Worm (Caenorhabditis elegans): ENCODE measurements around the gene nspd-5.
A peak's percentile ranks its signal among the peaks of the same experiment; 100 is the strongest.

nspd-5 gene

DNA sequence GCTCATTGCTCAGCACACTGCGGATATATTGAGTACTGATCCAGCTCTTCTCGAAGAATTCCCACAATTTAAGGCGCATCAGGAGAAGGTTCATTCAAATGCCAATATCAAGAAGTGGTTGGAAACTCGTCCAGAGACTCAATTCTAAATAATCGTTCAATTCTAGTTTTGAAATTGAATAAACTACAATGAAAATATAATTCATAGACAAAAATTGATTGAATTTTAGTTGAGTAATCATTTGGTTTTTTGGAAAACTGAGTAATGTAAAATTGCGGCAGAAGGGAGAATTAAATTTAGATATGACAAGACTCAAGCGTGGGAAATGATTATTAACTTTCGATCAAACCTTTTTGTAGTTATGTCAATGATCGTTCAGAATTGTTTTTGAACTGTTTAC, 24.2 kb upstream of the nspd-5 start:
- TF ChIP-seq blmp-1 (tag; optimal IDR thresholded peaks at IDR 0.05) (no peak), elt-3 (tag; optimal IDR thresholded peaks at IDR 0.05) (no peak), unc-120 (tag; optimal IDR thresholded peaks at IDR 0.05; ENCODE audit: poor library complexity, severe bottlenecking) (no peak), mep-1 (tag; optimal IDR thresholded peaks at IDR 0.05) (no peak), lsy-2 (tag; optimal IDR thresholded peaks at IDR 0.05) (no peak), nhr-12 (tag; optimal IDR thresholded peaks at IDR 0.05) (no peak), ceh-39 (tag; optimal IDR thresholded peaks at IDR 0.05) (no peak)

DNA sequence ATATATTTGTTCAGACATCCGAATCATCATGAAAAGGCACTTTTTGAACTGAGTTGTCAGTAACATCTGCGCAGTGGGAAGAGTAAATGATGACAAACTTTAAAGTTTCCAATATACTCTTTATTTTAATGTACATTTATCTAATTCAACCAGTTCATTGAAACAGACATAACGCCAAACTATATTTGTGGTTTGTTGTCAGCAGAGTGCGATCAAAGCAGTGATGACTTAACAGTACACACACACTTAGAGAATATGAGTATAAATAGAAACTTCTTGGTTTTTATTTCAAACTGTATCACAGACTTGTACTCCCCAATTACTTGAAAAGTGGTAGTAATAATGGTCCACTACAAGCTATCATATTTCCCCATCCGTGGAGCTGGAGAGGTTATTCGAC, 23.3 kb upstream of the nspd-5 start, which contains the start of gene gst-8:
Gene gst-8 (plus strand): TSS at position 301 of the 400 bp plus-strand sequence.
- TF ChIP-seq ceh-83 (GFP tag; optimal IDR thresholded peaks at IDR 0.05), result no peak
- TF ChIP-seq pha-4 (tag; optimal IDR thresholded peaks at IDR 0.05), result no peak
- no peak for TF ChIP-seq unc-120 (tag; optimal IDR thresholded peaks at IDR 0.05; ENCODE audit: poor library complexity, severe bottlenecking)
- no peak for TF ChIP-seq cnd-1 (tag; optimal IDR thresholded peaks at IDR 0.05)
- TF ChIP-seq flh-1 (GFP tag; optimal IDR thresholded peaks at IDR 0.05), result no peak
- no peak for TF ChIP-seq ztf-11 (tag; optimal IDR thresholded peaks at IDR 0.05)
- TF ChIP-seq mab-5 (tag; optimal IDR thresholded peaks at IDR 0.05), result no peak
- TF ChIP-seq blmp-1 (tag; optimal IDR thresholded peaks at IDR 0.05), result no peak
- no peak for TF ChIP-seq tbx-8 (GFP tag; optimal IDR thresholded peaks at IDR 0.05)
- TF ChIP-seq lin-13 (tag; optimal IDR thresholded peaks at IDR 0.05), result no peak
- TF ChIP-seq nhr-76 (tag; optimal IDR thresholded peaks at IDR 0.05), result no peak
- TF ChIP-seq unc-39 (tag; optimal IDR thresholded peaks at IDR 0.05), result no peak
- TF ChIP-seq snpc-4 (tag; optimal IDR thresholded peaks at IDR 0.05), result no peak
- no peak for TF ChIP-seq ces-1 (GFP tag; optimal IDR thresholded peaks at IDR 0.05)

DNA sequence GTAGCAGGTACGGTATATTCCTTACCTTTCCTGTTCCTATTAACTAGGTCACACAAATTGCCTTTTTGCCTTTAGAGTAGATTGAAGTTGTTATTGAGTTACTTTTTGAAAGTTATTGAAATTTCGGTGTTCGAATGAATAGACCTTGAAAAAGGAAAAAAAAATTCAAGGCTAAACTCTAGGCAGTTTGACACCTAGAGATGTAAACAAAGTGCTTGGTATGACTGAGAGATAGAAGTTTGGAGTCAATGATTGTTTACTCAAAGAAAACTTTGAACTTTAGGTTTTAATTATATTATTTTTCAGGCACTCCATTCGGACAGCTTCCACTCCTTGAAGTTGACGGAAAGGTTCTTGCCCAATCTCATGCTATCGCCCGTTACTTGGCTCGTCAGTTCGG, 22.3 kb upstream of the nspd-5 start:
- TF ChIP-seq nhr-12 (tag; optimal IDR thresholded peaks at IDR 0.05) (no peak), ces-1 (GFP tag; optimal IDR thresholded peaks at IDR 0.05) (no peak), ceh-39 (tag; optimal IDR thresholded peaks at IDR 0.05) (no peak), mab-5 (tag; optimal IDR thresholded peaks at IDR 0.05) (no peak), snpc-4 (tag; optimal IDR thresholded peaks at IDR 0.05) (no peak), flh-1 (GFP tag; optimal IDR thresholded peaks at IDR 0.05) (no peak), unc-62 (GFP tag; optimal IDR thresholded peaks at IDR 0.05) (no peak), lin-32 (GFP tag; optimal IDR thresholded peaks at IDR 0.05) (no peak), blmp-1 (tag; optimal IDR thresholded peaks at IDR 0.05) (no peak), bed-3 (GFP tag; optimal IDR thresholded peaks at IDR 0.05) (no peak), mls-2 (tag; optimal IDR thresholded peaks at IDR 0.05) (no peak), elt-1 (tag; optimal IDR thresholded peaks at IDR 0.05; ENCODE audit: borderline replicate concordance, insufficient read depth) (no peak), unc-39 (tag; optimal IDR thresholded peaks at IDR 0.05) (no peak), ham-2 (GFP tag; optimal IDR thresholded peaks at IDR 0.05) (no peak), tbx-8 (GFP tag; optimal IDR thresholded peaks at IDR 0.05) (no peak), zip-8 (tag; optimal IDR thresholded peaks at IDR 0.05) (no peak), ztf-11 (tag; optimal IDR thresholded peaks at IDR 0.05) (no peak), nhr-2 (tag; optimal IDR thresholded peaks at IDR 0.05) (no peak), elt-3 (tag; optimal IDR thresholded peaks at IDR 0.05) (no peak)

DNA sequence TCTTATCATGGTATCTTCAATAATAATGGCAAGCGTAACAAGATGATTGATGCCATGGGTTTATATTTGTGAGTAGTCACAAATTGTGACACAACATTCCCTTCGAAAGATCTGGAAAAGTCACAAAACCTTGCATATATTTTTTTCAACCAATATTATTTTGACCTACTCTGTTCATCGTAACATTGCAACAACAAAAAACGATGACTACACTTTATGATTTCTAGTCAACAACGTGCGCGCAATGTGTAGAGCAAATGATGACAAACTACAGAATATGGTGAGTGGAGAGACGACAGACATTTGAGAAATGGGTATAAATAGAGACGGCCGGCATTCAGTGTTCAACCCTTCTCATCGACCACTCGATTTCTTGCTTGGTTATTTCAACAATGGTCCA, 21.6 kb upstream of the nspd-5 start, which contains the start of gene gst-7:
Gene gst-7 (plus strand): TSS at position 336 of the 400 bp plus-strand sequence.
- TF ChIP-seq sptf-1 (tag; optimal IDR thresholded peaks at IDR 0.05), result no peak
- no peak for TF ChIP-seq drap-1 (GFP tag; optimal IDR thresholded peaks at IDR 0.05)
- TF ChIP-seq nhr-76 (tag; optimal IDR thresholded peaks at IDR 0.05), result no peak
- TF ChIP-seq pha-4 (tag; optimal IDR thresholded peaks at IDR 0.05), result peak; percentile 31
- no peak for TF ChIP-seq bed-3 (GFP tag; optimal IDR thresholded peaks at IDR 0.05)
- TF ChIP-seq lin-32 (GFP tag; optimal IDR thresholded peaks at IDR 0.05), result no peak

DNA sequence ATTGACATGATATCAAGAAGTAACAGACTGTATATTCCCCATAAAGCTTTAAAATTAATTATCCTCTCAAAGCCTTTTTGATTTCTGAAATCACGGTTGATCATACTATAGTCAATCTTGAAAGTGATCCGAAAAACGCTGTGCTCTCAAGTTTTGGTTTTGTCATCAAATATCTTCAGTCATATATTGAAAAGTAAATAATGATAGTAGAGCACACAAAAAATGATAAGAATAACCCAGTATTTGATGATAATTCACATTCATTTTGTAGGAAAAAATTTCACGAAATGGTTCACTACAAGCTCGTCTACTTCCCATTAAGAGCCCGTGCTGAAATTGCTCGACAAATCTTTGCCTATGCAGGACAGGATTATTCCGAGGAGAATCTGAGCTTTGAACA, 19.5 kb upstream of the nspd-5 start, which contains the start of gene gst-6:
Gene gst-6 (plus strand): TSS at position 263 of the 400 bp plus-strand sequence.
- TF ChIP-seq nhr-2 (tag; optimal IDR thresholded peaks at IDR 0.05), result no peak
- no peak for TF ChIP-seq ceh-39 (tag; optimal IDR thresholded peaks at IDR 0.05)
- TF ChIP-seq mep-1 (tag; optimal IDR thresholded peaks at IDR 0.05), result no peak
- no peak for TF ChIP-seq cnd-1 (tag; optimal IDR thresholded peaks at IDR 0.05)
- TF ChIP-seq blmp-1 (tag; optimal IDR thresholded peaks at IDR 0.05), result no peak
- no peak for TF ChIP-seq lsy-2 (tag; optimal IDR thresholded peaks at IDR 0.05)
- no peak for TF ChIP-seq mls-2 (tag; optimal IDR thresholded peaks at IDR 0.05)
- TF ChIP-seq tbx-8 (GFP tag; optimal IDR thresholded peaks at IDR 0.05), result no peak
- no peak for TF ChIP-seq ces-1 (GFP tag; optimal IDR thresholded peaks at IDR 0.05)
- no peak for TF ChIP-seq M03D4.4 (tag; optimal IDR thresholded peaks at IDR 0.05)
- TF ChIP-seq ztf-11 (tag; optimal IDR thresholded peaks at IDR 0.05), result no peak
- TF ChIP-seq hlh-1 (tag; optimal IDR thresholded peaks at IDR 0.05), result no peak
- TF ChIP-seq ceh-83 (GFP tag; optimal IDR thresholded peaks at IDR 0.05), result no peak
- no peak for TF ChIP-seq lin-13 (tag; optimal IDR thresholded peaks at IDR 0.05)
- TF ChIP-seq bed-3 (GFP tag; optimal IDR thresholded peaks at IDR 0.05), result no peak
